Worm (Caenorhabditis elegans) whole organism, midembryonic: ENCODE results near the gene hizr-1.
A peak's percentile ranks its signal among the peaks of the same experiment; 100 is the strongest.

Source experiments
- T22C8.4 ChIP-seq: fragments of 200-800 bp; sonication (Bioruptor generic); IDR thresholded peaks from 2 replicates; pipeline ENCODE4 v1.3.6; 2022; ENCODE audit warnings: missing genetic modification characterization, missing compliant biosample characterization
- cog-1 ChIP-seq: sonication (generic microtip); optimal IDR thresholded peaks from 2 replicates; lab custom pipeline; 2016; ENCODE audit warnings: missing genetic modification characterization, missing compliant biosample characterization
- flt-1 ChIP-seq: fragments of 200-800 bp; sonication (Bioruptor generic); IDR thresholded peaks from 2 replicates; pipeline ENCODE4 v1.3.6; 2022; ENCODE audit warnings: missing genetic modification characterization, missing compliant biosample characterization
- klf-2 ChIP-seq: fragments of 200-800 bp; sonication (Bioruptor generic); conservative IDR thresholded peaks from 2 replicates; pipeline ENCODE4 v1.3.6; 2022; ENCODE audit warnings: missing genetic modification reagents, missing genetic modification characterization, missing compliant biosample characterization
- med-1 ChIP-seq: sonication (generic microtip); optimal IDR thresholded peaks from 2 replicates; lab custom pipeline; 2017; ENCODE audit warnings: missing genetic modification characterization, mild to moderate bottlenecking, missing compliant biosample characterization, antibody characterized with exemption, missing genetic modification reagents; ENCODE audit not compliant: insufficient read depth
- ref-1 ChIP-seq: fragments of 200-800 bp; sonication (Bioruptor generic); conservative IDR thresholded peaks from 2 replicates; pipeline ENCODE4 v1.3.6; 2022; ENCODE audit warnings: missing genetic modification reagents, missing genetic modification characterization, missing compliant biosample characterization
- tab-1 ChIP-seq: fragments of 200-800 bp; sonication (Bioruptor generic); IDR thresholded peaks from 2 replicates; pipeline ENCODE4 v1.3.6; 2022; ENCODE audit warnings: missing genetic modification characterization, missing compliant biosample characterization
- ztf-23 ChIP-seq: fragments of 200-800 bp; sonication (Bioruptor generic); IDR thresholded peaks from 2 replicates; pipeline ENCODE4 v1.3.6; 2022; ENCODE audit warnings: missing genetic modification reagents, missing genetic modification characterization, missing compliant biosample characterization
- ztf-29 ChIP-seq: fragments of 200-800 bp; sonication (Bioruptor generic); IDR thresholded peaks from 2 replicates; pipeline ENCODE4 v1.3.6; 2022; ENCODE audit warnings: missing genetic modification reagents, missing genetic modification characterization, missing compliant biosample characterization

Gene hizr-1

ce11 chrX:11355856-11356255 lies 37.8 kb downstream of the hizr-1 start:
- TF ChIP-seq ztf-29 (GFP tag; lab: Robert Waterston, UW) (no peak), klf-2 (GFP tag; lab: Robert Waterston, UW) (no peak), tab-1 (GFP tag; lab: Robert Waterston, UW) (no peak), T22C8.4 (no peak), cog-1 (no peak), ref-1 (GFP tag; lab: Robert Waterston, UW) (no peak), flt-1 (GFP tag; lab: Robert Waterston, UW) (no peak), med-1 (GFP tag; lab: Kevin White, UChicago) (no peak), ztf-23 (GFP tag; lab: Robert Waterston, UW) (no peak)

ce11 chrX:11357516-11357915 lies 39.4 kb downstream of the hizr-1 start, which contains the start of gene pgp-4:
Gene pgp-4, plus strand, starts transcription at chrX:11357816.
- no peak for TF ChIP-seq ztf-23 (GFP tag; lab: Robert Waterston, UW)
- no peak for TF ChIP-seq klf-2 (GFP tag; lab: Robert Waterston, UW)
- no peak for TF ChIP-seq ref-1 (GFP tag; lab: Robert Waterston, UW)
- TF ChIP-seq cog-1 = no peak
- no peak for TF ChIP-seq tab-1 (GFP tag; lab: Robert Waterston, UW)
- no peak for TF ChIP-seq ztf-29 (GFP tag; lab: Robert Waterston, UW)
- no peak for TF ChIP-seq T22C8.4
- TF ChIP-seq flt-1 (GFP tag; lab: Robert Waterston, UW) = no peak
- TF ChIP-seq med-1 (GFP tag; lab: Kevin White, UChicago) = no peak

- TF ChIP-seq ztf-23 (GFP tag; lab: Robert Waterston, UW) (no peak), T22C8.4 (no peak), klf-2 (GFP tag; lab: Robert Waterston, UW) (no peak), flt-1 (GFP tag; lab: Robert Waterston, UW) (no peak), med-1 (GFP tag; lab: Kevin White, UChicago) (no peak), ztf-29 (GFP tag; lab: Robert Waterston, UW) (no peak), ref-1 (GFP tag; lab: Robert Waterston, UW) (no peak), tab-1 (GFP tag; lab: Robert Waterston, UW) (no peak), cog-1 (no peak)
Observed at ce11 chrX:11364914-11365313, 46.8 kb downstream of the hizr-1 start.

ce11 chrX:11365995-11366394 lies 47.9 kb downstream of the hizr-1 start:
- TF ChIP-seq flt-1 (GFP tag; lab: Robert Waterston, UW) = 0 out of 2 replicates have a peak, but pooled peaks have one; percentile 30
- TF ChIP-seq T22C8.4 = peak; percentile 56; the same call in 1 of the 2 replicates
- TF ChIP-seq tab-1 (GFP tag; lab: Robert Waterston, UW) = no peak

ce11 chrX:11367087-11367486 lies 49.0 kb downstream of the hizr-1 start:
- TF ChIP-seq med-1 (GFP tag; lab: Kevin White, UChicago) (no peak), ztf-23 (GFP tag; lab: Robert Waterston, UW) (no peak), klf-2 (GFP tag; lab: Robert Waterston, UW) (no peak), T22C8.4 (no peak), flt-1 (GFP tag; lab: Robert Waterston, UW) (no peak), ztf-29 (GFP tag; lab: Robert Waterston, UW) (no peak), cog-1 (no peak)

- TF ChIP-seq T22C8.4 (no peak), cog-1 (no peak), tab-1 (GFP tag; lab: Robert Waterston, UW) (0 out of 2 replicates have a peak, but pooled peaks have one; percentile 10)
Observed at ce11 chrX:11367640-11368039, 49.6 kb downstream of the hizr-1 start.

ce11 chrX:11368417-11368816 lies 50.3 kb downstream of the hizr-1 start, which contains the start of gene ttyh-1:
Gene ttyh-1, plus strand, starts transcription at chrX:11368717.
- TF ChIP-seq klf-2 (GFP tag; lab: Robert Waterston, UW) (no peak), T22C8.4 (no peak), cog-1 (no peak), flt-1 (GFP tag; lab: Robert Waterston, UW) (no peak), med-1 (GFP tag; lab: Kevin White, UChicago) (no peak), ref-1 (GFP tag; lab: Robert Waterston, UW) (no peak), tab-1 (GFP tag; lab: Robert Waterston, UW) (no peak), ztf-23 (GFP tag; lab: Robert Waterston, UW) (no peak), ztf-29 (GFP tag; lab: Robert Waterston, UW) (no peak)

ce11 chrX:11368845-11369244 lies 50.8 kb downstream of the hizr-1 start:
- TF ChIP-seq ztf-29 (GFP tag; lab: Robert Waterston, UW) (no peak), tab-1 (GFP tag; lab: Robert Waterston, UW) (no peak), ref-1 (GFP tag; lab: Robert Waterston, UW) (no peak), flt-1 (GFP tag; lab: Robert Waterston, UW) (0 out of 2 replicates have a peak, but pooled peaks have one; percentile 13), cog-1 (peak; percentile 73), klf-2 (GFP tag; lab: Robert Waterston, UW) (no peak), med-1 (GFP tag; lab: Kevin White, UChicago) (no peak)

ce11 chrX:11370090-11370489 lies 52.0 kb downstream of the hizr-1 start:
- TF ChIP-seq ztf-23 (GFP tag; lab: Robert Waterston, UW) = no peak
- TF ChIP-seq T22C8.4 = no peak
- TF ChIP-seq ztf-29 (GFP tag; lab: Robert Waterston, UW) = no peak
- TF ChIP-seq cog-1 = no peak
- no peak for TF ChIP-seq klf-2 (GFP tag; lab: Robert Waterston, UW)
- TF ChIP-seq ref-1 (GFP tag; lab: Robert Waterston, UW) = no peak
- TF ChIP-seq med-1 (GFP tag; lab: Kevin White, UChicago) = no peak
- TF ChIP-seq tab-1 (GFP tag; lab: Robert Waterston, UW) = no peak
